Fruit fly (Drosophila melanogaster): Measurements from ENCODE around the gene Fhos.

DNA sequence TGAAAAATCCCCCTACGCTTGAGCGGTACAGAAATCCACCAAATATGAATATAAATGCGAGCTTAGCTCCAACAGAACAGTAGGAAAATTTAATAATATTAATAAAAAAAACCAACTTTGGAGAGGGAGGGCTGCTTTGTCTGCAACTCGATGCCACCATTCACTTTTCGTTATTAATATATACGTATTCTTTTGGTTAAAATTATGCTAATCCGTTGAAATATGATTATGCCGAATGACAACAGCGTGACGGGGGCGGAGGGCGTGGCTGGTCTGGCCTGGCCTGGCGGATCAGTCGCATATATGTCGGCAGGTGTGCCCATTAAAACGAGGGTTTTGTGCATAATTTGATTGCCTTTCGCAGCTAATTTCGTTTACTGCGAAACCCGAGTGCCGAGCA is 82.0 kb downstream of the Fhos start:
- TF ChIP-seq CG16779 (tag; optimal IDR thresholded peaks at IDR 0.05) (no peak), cyc (GFP tag; optimal IDR thresholded peaks at IDR 0.05) (no peak), Hr4 (GFP tag; optimal IDR thresholded peaks at IDR 0.05) (no peak), CG11762 (GFP tag; optimal IDR thresholded peaks at IDR 0.05; ENCODE audit: insufficient read depth) (no peak)
